Fruit fly (Drosophila melanogaster): Measurements from ENCODE around the gene CG34174.

Gene CG34174

DNA sequence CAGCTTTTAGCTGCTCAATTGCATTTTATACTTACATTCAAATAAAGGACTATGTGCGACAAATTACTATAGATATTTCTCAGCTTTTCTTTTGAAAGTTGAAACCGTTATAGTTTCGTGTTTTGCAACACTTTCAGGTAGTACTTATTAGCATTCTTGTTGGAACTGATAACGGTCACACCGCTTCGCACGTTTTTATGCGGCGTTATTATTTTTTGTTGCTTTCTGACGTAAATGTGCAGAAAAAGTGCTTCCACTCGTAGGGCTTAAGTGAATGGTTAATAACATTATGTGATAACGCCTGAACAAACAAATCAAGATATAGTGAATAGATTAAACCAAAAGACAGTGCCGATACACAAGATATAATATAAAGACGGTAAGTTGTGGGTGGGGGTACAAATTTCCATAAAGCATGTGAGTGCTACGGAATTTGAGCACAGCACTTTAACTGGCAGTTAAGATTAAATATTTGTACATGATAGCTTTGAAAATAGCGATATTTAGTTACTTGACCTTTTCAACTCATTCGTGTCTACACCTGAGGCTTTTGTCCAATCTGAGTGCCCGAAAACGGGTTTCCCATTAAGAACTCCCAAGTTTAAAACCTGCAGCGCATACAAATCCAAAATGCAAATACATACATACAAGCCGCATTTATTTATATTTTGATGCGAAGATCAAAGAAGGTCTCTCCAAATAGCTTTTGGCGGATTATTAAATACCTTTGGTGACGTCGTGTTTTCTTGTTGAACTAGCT, 6.7 kb downstream of the CG34174 start, which contains the start of gene papi (continued):
- no peak for TF ChIP-seq CG15601 (tag; optimal IDR thresholded peaks at IDR 0.05)
- no peak for TF ChIP-seq slp2 (GFP tag; optimal IDR thresholded peaks at IDR 0.05)
- TF ChIP-seq salm (tag; optimal IDR thresholded peaks at IDR 0.05): peak; percentile 6
- TF ChIP-seq CG10147 (GFP tag; optimal IDR thresholded peaks at IDR 0.05): peak; percentile 32
- TF ChIP-seq Sry-δ (GFP tag; optimal IDR thresholded peaks at IDR 0.05): peak; percentile 26
- TF ChIP-seq CHES-1-like (GFP tag; optimal IDR thresholded peaks at IDR 0.05): peak; percentile 27
- TF ChIP-seq CkIIα-i1 (GFP tag; IDR thresholded peaks at IDR 0.05): no peak
- TF ChIP-seq CG13775 (GFP tag; optimal IDR thresholded peaks at IDR 0.05): no peak
- TF ChIP-seq Hr3 (GFP tag; optimal IDR thresholded peaks at IDR 0.05): no peak
- TF ChIP-seq aop (GFP tag; IDR thresholded peaks at IDR 0.05): no peak
- peak; percentile 66 for TF ChIP-seq sqz (GFP tag; optimal IDR thresholded peaks at IDR 0.05)
- TF ChIP-seq lab (GFP tag; optimal IDR thresholded peaks at IDR 0.05): peak; percentile 22
- no peak for TF ChIP-seq Ets65A (GFP tag)
- no peak for TF ChIP-seq vvl (GFP tag; IDR thresholded peaks at IDR 0.05)
- peak; percentile 62 for TF ChIP-seq MESR4 (GFP tag; optimal IDR thresholded peaks at IDR 0.05)
- TF ChIP-seq CG14965 (GFP tag; optimal IDR thresholded peaks at IDR 0.05; ENCODE audit: borderline replicate concordance): no peak
- no peak for TF ChIP-seq CG18011 (GFP tag; optimal IDR thresholded peaks at IDR 0.05)
- no peak for TF ChIP-seq Hmx (GFP tag; optimal IDR thresholded peaks at IDR 0.05)
- TF ChIP-seq CG11093 (GFP tag; IDR thresholded peaks at IDR 0.05): no peak
- no peak for TF ChIP-seq croc (GFP tag; conservative IDR thresholded peaks at IDR 0.05)
- peak; percentile 22 for TF ChIP-seq luna (GFP tag; optimal IDR thresholded peaks at IDR 0.05)
- no peak for TF ChIP-seq CG12236 (GFP tag; optimal IDR thresholded peaks at IDR 0.05)
- TF ChIP-seq CG3838 (GFP tag; optimal IDR thresholded peaks at IDR 0.05): no peak
- peak; percentile 98 for TF ChIP-seq Myb (GFP tag; optimal IDR thresholded peaks at IDR 0.05)
- peak; percentile 19 for TF ChIP-seq scrt (GFP tag; optimal IDR thresholded peaks at IDR 0.05)
- TF ChIP-seq CG1233 (GFP tag; optimal IDR thresholded peaks at IDR 0.05): no peak
- no peak for TF ChIP-seq CG9609 (GFP tag; optimal IDR thresholded peaks at IDR 0.05)
- no peak for TF ChIP-seq ap (GFP tag; IDR thresholded peaks at IDR 0.05)

DNA sequence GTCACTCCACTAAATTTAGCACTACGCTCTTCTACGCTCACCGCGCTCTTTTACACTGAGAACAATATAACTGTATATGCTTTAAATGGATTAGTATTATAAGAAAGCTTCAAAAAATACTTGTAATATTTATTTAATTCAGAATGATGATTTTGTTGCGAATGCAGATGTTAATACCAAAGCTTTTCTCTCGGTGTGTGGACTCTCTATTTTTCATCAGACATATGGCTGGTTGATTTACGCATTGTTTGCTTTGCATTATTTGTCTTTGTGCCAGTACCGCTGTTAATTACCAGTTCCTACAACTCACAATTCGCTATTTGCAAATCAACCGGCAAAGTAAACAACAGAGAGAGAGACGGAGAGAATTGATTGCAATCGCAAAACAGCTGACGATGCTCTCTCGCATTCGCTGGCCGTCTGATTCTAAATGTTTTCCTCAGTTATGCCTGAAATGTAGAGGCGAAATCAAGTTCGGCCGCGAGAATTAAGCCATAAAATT, 7.6 kb downstream of the CG34174 start:
- TF ChIP-seq CG10147 (GFP tag; optimal IDR thresholded peaks at IDR 0.05): peak; percentile 95
- TF ChIP-seq pzg (GFP tag; optimal IDR thresholded peaks at IDR 0.05): peak; percentile 26
- TF ChIP-seq CG2202 (tag; optimal IDR thresholded peaks at IDR 0.05): peak; percentile 94
- peak; percentile 87 for TF ChIP-seq Adf1 (GFP tag; IDR thresholded peaks at IDR 0.05)
- TF ChIP-seq exex (tag; optimal IDR thresholded peaks at IDR 0.05): peak; percentile 81
- TF ChIP-seq slbo (GFP tag; IDR thresholded peaks at IDR 0.05): peak; percentile 99
- TF ChIP-seq CG32532 (GFP tag; IDR thresholded peaks at IDR 0.05): peak; percentile 99
- peak; percentile 97 for TF ChIP-seq ara (GFP tag; IDR thresholded peaks at IDR 0.05)
- TF ChIP-seq CG18011 (GFP tag; optimal IDR thresholded peaks at IDR 0.05): peak; percentile 91
- peak; percentile 98 for TF ChIP-seq Mrtf (GFP tag; IDR thresholded peaks at IDR 0.05)
- TF ChIP-seq zfh2 (GFP tag; optimal IDR thresholded peaks at IDR 0.05): peak; percentile 95
- TF ChIP-seq CG18619 (GFP tag; optimal IDR thresholded peaks at IDR 0.05): peak; percentile 95
- TF ChIP-seq CG18476 (GFP tag; optimal IDR thresholded peaks at IDR 0.05): peak; percentile 95
- peak; percentile 94 for TF ChIP-seq dimm (GFP tag; IDR thresholded peaks at IDR 0.05)
- TF ChIP-seq D (optimal IDR thresholded peaks at IDR 0.05): no peak
- TF ChIP-seq D (GFP tag; optimal IDR thresholded peaks at IDR 0.05): peak; percentile 89
- no peak for TF ChIP-seq fru (optimal IDR thresholded peaks at IDR 0.05)
- peak; percentile 81 for TF ChIP-seq z (GFP tag; IDR thresholded peaks at IDR 0.05)
- peak; percentile 81 for TF ChIP-seq HmgD (GFP tag; optimal IDR thresholded peaks at IDR 0.05)
- TF ChIP-seq CG16863 (GFP tag; optimal IDR thresholded peaks at IDR 0.05): peak; percentile 92
- TF ChIP-seq CG8924 (tag; optimal IDR thresholded peaks at IDR 0.05): peak; percentile 98
- peak; percentile 97 for TF ChIP-seq Hr3 (GFP tag; optimal IDR thresholded peaks at IDR 0.05)
- TF ChIP-seq slou (GFP tag; optimal IDR thresholded peaks at IDR 0.05): peak; percentile 92
- TF ChIP-seq CG11456 (GFP tag; IDR thresholded peaks at IDR 0.05): peak; percentile 99
- no peak for TF ChIP-seq usp (GFP tag; optimal IDR thresholded peaks at IDR 0.05)
- TF ChIP-seq caup (GFP tag; optimal IDR thresholded peaks at IDR 0.05; ENCODE audit: severe bottlenecking): peak; percentile 96

Data from whole organism, embryonic.